Fruit fly (Drosophila melanogaster) whole organism, prepupa: ENCODE results near the gene mat.
"Not testable (repeated sequence)": the region's sequence is repeated elsewhere in the genome, so short reads cannot be mapped to it uniquely, and the experiment has no call there.

Source experiments
- CG11294 ChIP-seq: fragments of 200-800 bp; sonication (Bioruptor generic); IDR thresholded peaks from 2 replicates; pipeline ENCODE4 v1.3.6; 2022; ENCODE audit warnings: missing biosample characterization, missing genetic modification characterization
- CG11762 ChIP-seq: fragments of 200-800 bp; sonication (Bioruptor generic); optimal IDR thresholded peaks from 3 replicates; lab custom pipeline; 2016; ENCODE audit warnings: missing biosample characterization, missing genetic modification characterization; ENCODE audit not compliant: insufficient read depth
- CG1621 ChIP-seq: fragments of 200-800 bp; sonication (Bioruptor generic); optimal IDR thresholded peaks from 3 replicates; lab custom pipeline; 2018; ENCODE audit warnings: missing biosample characterization, mild to moderate bottlenecking, missing genetic modification characterization
- CG16779 ChIP-seq: fragments of 200-800 bp; sonication (Bioruptor generic); optimal IDR thresholded peaks from 3 replicates; lab custom pipeline; 2017; ENCODE audit warnings: missing biosample characterization, mild to moderate bottlenecking, missing genetic modification characterization
- CG3032 ChIP-seq: fragments of 200-800 bp; optimal IDR thresholded peaks from 2 replicates; lab custom pipeline; 2019; ENCODE audit warnings: missing biosample characterization, mild to moderate bottlenecking, missing genetic modification characterization, moderate library complexity
- CG31627 ChIP-seq: fragments of 200-800 bp; sonication (Bioruptor generic); optimal IDR thresholded peaks from 3 replicates; lab custom pipeline; 2016; ENCODE audit warnings: missing biosample characterization, missing genetic modification characterization
- CG3919 ChIP-seq: fragments of 200-800 bp; sonication (Bioruptor generic); optimal IDR thresholded peaks from 3 replicates; lab custom pipeline; 2016; ENCODE audit warnings: missing biosample characterization, missing genetic modification characterization
- CG4318 ChIP-seq: fragments of 200-800 bp; sonication (Bioruptor generic); optimal IDR thresholded peaks from 3 replicates; lab custom pipeline; 2017; ENCODE audit warnings: missing biosample characterization, mild to moderate bottlenecking, missing genetic modification characterization
- CG6276 ChIP-seq: fragments of 200-800 bp; sonication (Bioruptor generic); optimal IDR thresholded peaks from 2 replicates; lab custom pipeline; 2017; ENCODE audit warnings: missing biosample characterization, mild to moderate bottlenecking, missing genetic modification characterization
- CG6808 ChIP-seq: fragments of 200-800 bp; sonication (Bioruptor generic); optimal IDR thresholded peaks from 3 replicates; lab custom pipeline; 2017; ENCODE audit warnings: missing biosample characterization, missing genetic modification characterization, mild to moderate bottlenecking, moderate library complexity, missing genetic modification reagents
- CG6854 ChIP-seq: fragments of 200-800 bp; sonication (Bioruptor generic); optimal IDR thresholded peaks from 2 replicates; lab custom pipeline; 2017; ENCODE audit warnings: missing biosample characterization, mild to moderate bottlenecking, missing genetic modification characterization
- CG7368 ChIP-seq: fragments of 200-800 bp; sonication (Bioruptor generic); optimal IDR thresholded peaks from 3 replicates; lab custom pipeline; 2016; ENCODE audit warnings: missing biosample characterization, missing genetic modification characterization
- CG8319 ChIP-seq: fragments of 200-800 bp; sonication (Bioruptor generic); optimal IDR thresholded peaks from 3 replicates; lab custom pipeline; 2016; ENCODE audit warnings: missing biosample characterization, missing genetic modification characterization
- CG9139 ChIP-seq: fragments of 200-800 bp; sonication (Bioruptor generic); optimal IDR thresholded peaks from 3 replicates; lab custom pipeline; 2017; ENCODE audit warnings: missing biosample characterization, mild to moderate bottlenecking, missing genetic modification characterization
- Eip75B ChIP-seq: fragments of 200-800 bp; sonication (Bioruptor generic); optimal IDR thresholded peaks from 3 replicates; lab custom pipeline; 2016; ENCODE audit warnings: missing biosample characterization, missing genetic modification characterization
- Eip78C ChIP-seq: fragments of 200-800 bp; sonication (Bioruptor generic); peaks from one replicate; lab custom pipeline; 2016; ENCODE audit warnings: missing biosample characterization, missing genetic modification characterization
- Eip93F ChIP-seq: fragments of 200-800 bp; sonication (Bioruptor generic); optimal IDR thresholded peaks from 2 replicates; lab custom pipeline; 2016; ENCODE audit warnings: missing biosample characterization, mild to moderate bottlenecking, missing genetic modification characterization
- Ets21C ChIP-seq: fragments of 200-800 bp; sonication (Bioruptor generic); optimal IDR thresholded peaks from 3 replicates; lab custom pipeline; 2016; ENCODE audit warnings: missing biosample characterization, missing genetic modification characterization
- Hr4 ChIP-seq: fragments of 200-800 bp; sonication (Bioruptor generic); optimal IDR thresholded peaks from 3 replicates; lab custom pipeline; 2016; ENCODE audit warnings: missing biosample characterization, missing genetic modification characterization
- Lpt ChIP-seq: fragments of 200-800 bp; sonication (Bioruptor generic); optimal IDR thresholded peaks from 3 replicates; lab custom pipeline; 2016; ENCODE audit warnings: missing biosample characterization, missing genetic modification characterization
- Met ChIP-seq: fragments of 200-800 bp; sonication (Bioruptor generic); optimal IDR thresholded peaks from 3 replicates; lab custom pipeline; 2016; ENCODE audit warnings: missing biosample characterization, missing genetic modification characterization
- Sox14 ChIP-seq: fragments of 200-800 bp; sonication (Bioruptor generic); optimal IDR thresholded peaks from 3 replicates; lab custom pipeline; 2016; ENCODE audit warnings: missing biosample characterization, missing genetic modification characterization
- Sox15 ChIP-seq: fragments of 200-800 bp; sonication (Bioruptor generic); optimal IDR thresholded peaks from 3 replicates; lab custom pipeline; 2016; ENCODE audit warnings: missing biosample characterization, missing genetic modification characterization
- achi ChIP-seq: fragments of 200-800 bp; sonication (Bioruptor generic); optimal IDR thresholded peaks from 3 replicates; lab custom pipeline; 2016; ENCODE audit warnings: missing biosample characterization, missing genetic modification characterization
- dac ChIP-seq: fragments of 200-800 bp; sonication (Bioruptor generic); optimal IDR thresholded peaks from 2 replicates; lab custom pipeline; 2017; ENCODE audit warnings: missing biosample characterization, mild to moderate bottlenecking, missing genetic modification characterization
- dsx ChIP-seq: fragments of 200-800 bp; optimal IDR thresholded peaks from 3 replicates; lab custom pipeline; 2019; ENCODE audit warnings: missing biosample characterization, mild to moderate bottlenecking, missing genetic modification characterization, moderate library complexity; ENCODE audit not compliant: poor library complexity, severe bottlenecking
- eg ChIP-seq: fragments of 200-800 bp; sonication (Bioruptor generic); IDR thresholded peaks from 3 replicates; pipeline ENCODE4 v1.3.6; 2022; ENCODE audit warnings: missing biosample characterization, missing genetic modification characterization
- esn ChIP-seq: fragments of 200-800 bp; sonication (Bioruptor generic); optimal IDR thresholded peaks from 2 replicates; lab custom pipeline; 2016; ENCODE audit warnings: missing biosample characterization, mild to moderate bottlenecking, missing genetic modification characterization, moderate library complexity
- net ChIP-seq: fragments of 200-800 bp; sonication (Bioruptor generic); optimal IDR thresholded peaks from 3 replicates; lab custom pipeline; 2016; ENCODE audit warnings: missing biosample characterization, missing genetic modification characterization
- pdm3 ChIP-seq: fragments of 200-800 bp; sonication (Bioruptor generic); optimal IDR thresholded peaks from 3 replicates; lab custom pipeline; 2016; ENCODE audit warnings: missing biosample characterization, missing genetic modification characterization
- ss ChIP-seq, 2 experiments: fragments of 200-800 bp; sonication (Bioruptor generic); optimal IDR thresholded peaks; 2 replicates in 1 of 2; 3 replicates in 1 of 2; lab custom pipeline; 2017 to 2018; ENCODE audit warnings: mild to moderate bottlenecking in 2 of 2, missing biosample characterization in 2 of 2, missing genetic modification characterization in 2 of 2, moderate library complexity in 1 of 2
- svp ChIP-seq: fragments of 200-800 bp; sonication (Bioruptor generic); peaks from one replicate; lab custom pipeline; 2016; ENCODE audit warnings: missing biosample characterization, missing genetic modification characterization

Gene mat

DNA sequence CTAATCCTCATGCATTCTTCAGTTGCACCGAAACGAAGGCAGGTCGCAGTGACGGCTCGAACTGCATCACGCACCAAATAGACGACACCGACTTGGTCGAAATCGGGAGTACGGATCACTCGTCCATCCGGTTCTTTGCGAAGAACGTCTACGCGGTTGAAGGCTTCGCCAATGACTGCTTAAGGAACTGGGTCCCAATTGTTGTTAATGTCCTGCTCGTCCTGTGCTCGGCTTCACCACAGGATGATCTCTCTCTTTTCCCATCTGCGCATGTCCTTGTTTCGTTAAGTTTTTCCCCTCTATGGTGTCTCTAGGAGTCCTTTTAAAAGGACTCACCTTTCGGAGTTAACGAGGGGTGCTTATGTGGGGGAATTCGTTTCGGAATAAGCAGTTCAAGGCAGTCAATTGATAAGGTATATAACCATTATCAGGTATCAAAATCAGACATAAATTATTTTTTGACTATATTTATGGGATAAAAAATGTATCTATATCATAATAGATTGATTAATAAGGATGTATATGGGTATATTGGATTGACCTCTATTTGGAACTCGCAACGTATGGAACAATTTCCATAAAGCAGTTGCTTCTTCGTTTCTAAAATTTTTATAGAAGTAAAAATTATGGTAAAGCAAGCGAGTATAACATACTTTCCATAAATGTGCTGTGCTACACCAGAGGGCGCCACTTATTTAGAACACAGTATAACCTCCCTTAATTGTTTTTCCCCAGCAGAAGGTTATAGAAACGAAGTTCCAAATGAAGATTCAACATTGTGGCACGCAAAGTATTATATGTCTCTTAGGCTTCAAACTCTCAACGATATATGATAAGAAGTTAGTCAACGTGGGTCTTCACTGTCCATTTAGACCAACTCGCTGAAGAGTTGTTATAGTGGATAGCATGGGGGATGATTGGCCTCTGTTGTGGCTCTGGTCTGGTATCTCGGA is 45.4 kb upstream of the mat start, which contains the start of gene dpr20 (continued):
- TF ChIP-seq esn (GFP tag; lab: Kevin White, UChicago): peak; percentile 66
- TF ChIP-seq pdm3 (GFP tag; lab: Kevin White, UChicago): peak; percentile 76
- peak; percentile 78 for TF ChIP-seq achi (GFP tag; lab: Kevin White, UChicago)
- peak; percentile 65 for TF ChIP-seq CG6808
- TF ChIP-seq eg (GFP tag; lab: Robert Waterston, UW): peak; percentile 96
- TF ChIP-seq CG4318 (GFP tag; lab: Kevin White, UChicago): peak; percentile 61
- TF ChIP-seq CG31627 (GFP tag; lab: Kevin White, UChicago): peak; percentile 64
- peak; percentile 93 for TF ChIP-seq CG11294 (GFP tag; lab: Robert Waterston, UW)
- TF ChIP-seq ss (GFP tag; optimal IDR thresholded peaks at IDR 0.05; lab: Kevin White, UChicago): peak; percentile 54 to 79
- TF ChIP-seq CG9139: peak; percentile 53
- peak; percentile 67 for TF ChIP-seq CG11762 (GFP tag; lab: Kevin White, UChicago)
- no peak for TF ChIP-seq CG6854 (GFP tag; lab: Kevin White, UChicago)
- TF ChIP-seq net (GFP tag; lab: Kevin White, UChicago): peak; percentile 71
- peak; percentile 84 for TF ChIP-seq Hr4

dm6 chr3L:865096-865495 is 37.6 kb upstream of the mat start, which contains the start of gene CG12502:
CG12502 (plus strand) TSS chr3L:865396.
- TF ChIP-seq Sox15 (GFP tag; lab: Kevin White, UChicago); svp; Eip78C (GFP tag; lab: Kevin White, UChicago): not testable (repeated sequence)

dm6 chr3L:868800-869199 is 33.9 kb upstream of the mat start:
- TF ChIP-seq CG3032 (tag; lab: Kevin White, UChicago) (no peak), CG16779 (tag; lab: Kevin White, UChicago) (no peak), Met (no peak), dsx (GFP tag; lab: Kevin White, UChicago) (no peak), Eip93F (GFP tag; lab: Kevin White, UChicago) (no peak), Eip75B (no peak), CG1621 (tag; lab: Kevin White, UChicago) (no peak), CG9139 (no peak), Lpt (GFP tag; lab: Kevin White, UChicago) (no peak), CG7368 (no peak), CG3919 (no peak), Ets21C (GFP tag; lab: Kevin White, UChicago) (no peak), CG4318 (GFP tag; lab: Kevin White, UChicago) (no peak), CG6808 (no peak), dac (GFP tag; lab: Kevin White, UChicago) (no peak), CG11762 (GFP tag; lab: Kevin White, UChicago) (no peak), CG8319 (GFP tag; lab: Kevin White, UChicago) (no peak)

- TF ChIP-seq achi (GFP tag; lab: Kevin White, UChicago): no peak
- TF ChIP-seq Sox14 (GFP tag; lab: Kevin White, UChicago): peak; percentile 35
- no peak for TF ChIP-seq CG6276
- peak; percentile 39 for TF ChIP-seq Eip78C (GFP tag; lab: Kevin White, UChicago)
- TF ChIP-seq svp: peak; percentile 84
Measured at dm6 chr3L:871713-872112, 31.0 kb upstream of the mat start, which contains the start of gene Usp10. Usp10 (plus strand) TSS chr3L:871899.
